Worm (Caenorhabditis elegans) whole organism, late embryonic: ENCODE measurements around the gene pho-6.

Source experiments
- K02D7.2 ChIP-seq: sonication (generic microtip); optimal IDR thresholded peaks from 2 replicates; lab custom pipeline; 2017; ENCODE audit warnings: mild to moderate bottlenecking, missing genetic modification characterization, missing compliant biosample characterization
- ceh-34 ChIP-seq: sonication (generic microtip); optimal IDR thresholded peaks from 2 replicates; lab custom pipeline; 2016; ENCODE audit warnings: mild to moderate bottlenecking, missing genetic modification characterization, missing compliant biosample characterization
- gmeb-2 ChIP-seq: sonication (generic microtip); optimal IDR thresholded peaks from 2 replicates; lab custom pipeline; 2016; ENCODE audit warnings: missing genetic modification characterization, inconsistent platforms, missing compliant biosample characterization
- mec-3 ChIP-seq: sonication (generic microtip); optimal IDR thresholded peaks from 2 replicates; lab custom pipeline; 2016; ENCODE audit warnings: borderline replicate concordance, missing genetic modification characterization, missing compliant biosample characterization
- pha-4 ChIP-seq: fragments of 150-350 bp; optimal IDR thresholded peaks from 2 replicates; lab custom pipeline; 2018; ENCODE audit warnings: missing biosample characterization, missing genetic modification reagents, missing genetic modification characterization
- pqm-1 ChIP-seq: sonication (generic microtip); optimal IDR thresholded peaks from 2 replicates; lab custom pipeline; 2016; ENCODE audit warnings: missing genetic modification characterization, missing compliant biosample characterization
- pros-1 ChIP-seq: fragments of 150-350 bp; optimal IDR thresholded peaks from 2 replicates; lab custom pipeline; 2014; ENCODE audit warnings: missing biosample characterization, missing genetic modification reagents, missing genetic modification characterization
- ttx-3 ChIP-seq: sonication (generic microtip); optimal IDR thresholded peaks from 2 replicates; lab custom pipeline; 2016; ENCODE audit warnings: missing genetic modification reagents, missing genetic modification characterization, missing compliant biosample characterization
- zip-5 ChIP-seq: sonication (generic microtip); optimal IDR thresholded peaks from 2 replicates; lab custom pipeline; 2016; ENCODE audit warnings: missing genetic modification characterization, missing compliant biosample characterization

DNA sequence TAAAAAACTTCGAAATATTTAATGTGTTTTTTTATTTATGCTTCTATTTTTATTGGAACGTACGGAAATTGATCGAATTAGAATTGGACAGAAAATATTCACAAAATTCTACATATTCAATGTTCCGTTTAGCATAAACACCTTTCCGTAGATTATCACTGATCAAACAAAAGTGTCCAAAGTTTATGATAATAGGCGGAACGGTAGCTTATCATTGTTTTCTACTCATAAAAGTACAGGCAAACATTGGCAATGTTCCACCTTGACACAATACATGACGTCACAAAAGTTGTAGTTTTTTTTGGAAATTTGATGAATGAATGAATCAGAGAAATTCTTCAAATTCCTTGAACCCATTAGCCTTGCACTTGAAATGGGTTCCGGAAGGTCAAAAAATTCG, 9.7 kb upstream of the pho-6 start:
- TF ChIP-seq mec-3 (tag; lab: Kevin White, UChicago) (no peak), K02D7.2 (no peak), pros-1 (tag; lab: Kevin White, UChicago) (no peak), zip-5 (tag; lab: Kevin White, UChicago) (no peak), ceh-34 (no peak), pha-4 (tag; lab: Kevin White, UChicago) (no peak), gmeb-2 (no peak), ttx-3 (tag; lab: Kevin White, UChicago) (no peak), pqm-1 (tag; lab: Kevin White, UChicago) (no peak)
